Fruit fly (Drosophila melanogaster) Kc167 (cell line): ENCODE measurements around the gene CG1309.

Experiments
- Myc ChIP-seq: fragments of >200 bp; optimal IDR thresholded peaks from 2 replicates; lab custom pipeline; 2017; ENCODE audit warnings: missing external identifiers
- Sin3A ChIP-seq: fragments of >200 bp; optimal IDR thresholded peaks from 2 replicates; lab custom pipeline; 2018; ENCODE audit warnings: missing external identifiers
- h ChIP-seq: fragments of >200 bp; optimal IDR thresholded peaks from 3 replicates; lab custom pipeline; 2018; ENCODE audit warnings: missing external identifiers
- insv ChIP-seq: fragments of >200 bp; optimal IDR thresholded peaks from 3 replicates; lab custom pipeline; 2018; ENCODE audit warnings: missing external identifiers
- psq ChIP-seq: fragments of >200 bp; optimal IDR thresholded peaks from 2 replicates; lab custom pipeline; 2017; ENCODE audit warnings: missing external identifiers
- ttk ChIP-seq: sonication (Bioruptor generic); optimal IDR thresholded peaks from 2 replicates; lab custom pipeline; 2017; ENCODE audit warnings: missing external identifiers

Gene CG1309

DNA sequence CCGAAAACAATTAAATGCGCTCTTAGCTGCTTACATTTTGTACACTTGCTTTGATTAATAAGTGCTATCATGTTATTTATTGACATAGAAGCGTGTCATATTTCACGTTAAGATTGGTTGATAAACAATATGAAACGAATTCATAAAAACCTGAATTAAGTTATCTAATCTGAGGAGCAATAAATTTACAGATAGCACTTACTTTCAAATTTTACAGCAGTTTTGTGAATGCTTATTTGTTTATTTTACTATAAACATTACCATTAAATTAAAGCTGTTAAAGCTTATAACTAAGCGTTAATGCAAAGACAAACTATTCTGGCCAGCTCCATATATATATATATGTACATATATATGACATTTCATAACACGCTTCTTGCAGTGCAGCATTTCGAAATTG, 42.9 kb downstream of the CG1309 start:
- no peak for TF ChIP-seq insv (lab: Kevin White, UChicago)
- no peak for TF ChIP-seq h (lab: Kevin White, UChicago)
- no peak for TF ChIP-seq psq (lab: Kevin White, UChicago)
- TF ChIP-seq ttk (lab: Kevin White, UChicago), result no peak
- TF ChIP-seq Sin3A (lab: Kevin White, UChicago), result no peak
- TF ChIP-seq Myc, result no peak

DNA sequence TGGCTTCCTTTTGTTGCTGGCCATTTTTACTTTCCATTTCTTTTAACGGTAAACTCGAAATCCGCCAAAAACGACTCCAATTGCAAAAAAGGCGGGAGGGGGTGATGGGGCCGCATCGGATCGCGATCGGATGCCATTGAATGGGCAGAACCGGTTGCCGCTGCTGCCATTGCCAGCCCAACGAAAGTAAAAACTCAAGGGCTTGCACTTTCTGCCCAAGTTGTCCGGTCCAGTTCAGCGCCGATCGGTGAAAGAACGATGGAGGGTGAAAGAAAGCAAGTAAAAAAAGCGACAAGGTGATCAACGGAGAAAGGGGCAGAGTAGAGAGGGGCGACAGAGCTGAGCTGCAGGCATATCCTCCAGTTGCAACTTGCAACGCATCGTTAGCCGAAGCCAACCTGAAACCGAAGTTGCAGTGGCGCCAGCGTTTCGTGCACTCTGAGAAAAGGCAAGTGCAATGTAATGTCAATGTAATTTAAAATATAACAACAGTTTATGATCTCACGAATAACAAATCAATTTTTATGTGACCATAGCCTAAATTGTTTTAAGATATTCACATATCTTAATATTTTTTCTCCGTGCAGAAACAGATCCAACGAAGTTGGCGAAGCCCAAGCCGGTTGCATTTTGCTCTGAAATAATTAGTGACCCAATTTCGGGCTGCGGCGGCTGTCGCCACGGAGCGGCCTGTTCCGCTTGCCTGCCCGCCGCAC, 45.2 kb downstream of the CG1309 start:
- no peak for TF ChIP-seq insv (lab: Kevin White, UChicago)
- no peak for TF ChIP-seq ttk (lab: Kevin White, UChicago)
- TF ChIP-seq Sin3A (lab: Kevin White, UChicago), result no peak
- TF ChIP-seq psq (lab: Kevin White, UChicago), result no peak
- TF ChIP-seq h (lab: Kevin White, UChicago), result no peak
- TF ChIP-seq Myc, result no peak

DNA sequence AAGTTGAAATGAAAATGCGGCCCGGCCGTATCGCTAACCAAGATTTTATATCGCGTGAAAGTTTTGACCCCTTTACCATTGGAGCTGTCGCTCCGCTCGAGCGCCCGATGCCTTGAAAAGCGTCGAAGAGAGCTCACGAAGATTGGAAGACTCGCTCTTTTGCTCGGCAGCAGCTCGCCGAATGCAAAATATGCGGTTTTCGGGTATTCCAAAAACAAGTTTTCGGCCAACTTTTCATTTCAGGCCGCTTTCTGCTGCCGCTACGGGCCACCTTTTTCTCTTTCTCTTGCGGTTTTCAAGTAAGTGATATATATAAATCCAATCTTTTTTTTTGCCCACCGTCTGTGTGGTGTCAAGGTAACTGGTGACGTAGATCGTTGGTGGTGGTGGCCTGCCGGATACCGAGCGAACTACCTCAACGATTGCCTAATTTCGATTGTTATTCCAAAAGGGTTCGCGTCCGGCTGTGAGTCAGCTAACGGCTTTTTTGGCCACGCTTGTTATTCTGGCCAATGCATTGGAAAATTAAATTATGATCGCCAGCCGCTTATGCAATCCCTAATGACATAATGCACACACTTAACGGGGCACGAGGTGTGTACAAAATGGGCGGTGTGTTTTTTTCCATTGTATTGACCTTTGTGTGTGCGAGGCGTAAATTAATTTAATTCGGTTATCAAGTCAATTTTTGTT, 48.6 kb downstream of the CG1309 start, which contains the start of gene dyl:
TSS of gene dyl (minus strand) at position 28 of the 693 bp plus-strand sequence.
- TF ChIP-seq psq (lab: Kevin White, UChicago) (no peak), h (lab: Kevin White, UChicago) (no peak), Myc (no peak), insv (lab: Kevin White, UChicago) (no peak), ttk (lab: Kevin White, UChicago) (no peak), Sin3A (lab: Kevin White, UChicago) (no peak)

DNA sequence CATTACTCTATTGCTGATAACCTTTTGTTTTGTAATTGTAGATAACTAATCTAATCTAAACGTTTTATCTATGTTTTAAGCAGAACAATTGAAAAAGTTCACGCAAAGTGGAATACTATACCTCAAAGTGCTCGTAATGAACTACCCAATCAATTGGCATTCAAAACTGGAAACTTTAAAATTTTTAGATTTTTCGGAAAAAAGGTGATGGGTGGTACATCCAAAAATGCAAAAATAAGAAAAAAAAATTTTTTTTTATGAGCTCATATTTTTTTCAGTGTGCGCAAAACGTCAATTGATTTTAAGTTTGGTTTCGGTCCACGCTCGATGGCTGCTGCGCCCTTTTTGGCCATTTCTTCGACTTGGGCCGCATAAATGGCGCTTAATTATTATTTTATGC, 51.4 kb downstream of the CG1309 start:
- no peak for TF ChIP-seq ttk (lab: Kevin White, UChicago)
- TF ChIP-seq Myc, result no peak
- no peak for TF ChIP-seq h (lab: Kevin White, UChicago)
- no peak for TF ChIP-seq psq (lab: Kevin White, UChicago)
- no peak for TF ChIP-seq insv (lab: Kevin White, UChicago)
- no peak for TF ChIP-seq Sin3A (lab: Kevin White, UChicago)
